Worm (Caenorhabditis elegans) whole organism, mixed stage, embryonic: Measurements from ENCODE around the gene F10C2.3.

Experiments used
- ceh-83 ChIP-seq: fragments of 200-800 bp; sonication (Bioruptor generic); optimal IDR thresholded peaks from 2 replicates; lab custom pipeline; 2018; ENCODE audit warnings: mild to moderate bottlenecking, missing genetic modification characterization, missing compliant biosample characterization
- lin-13 ChIP-seq: fragments of 150-350 bp; optimal IDR thresholded peaks from 2 replicates; lab custom pipeline; 2014; ENCODE audit warnings: missing biosample characterization, missing genetic modification characterization
- mls-2 ChIP-seq: sonication (generic microtip); optimal IDR thresholded peaks from 2 replicates; lab custom pipeline; 2016; ENCODE audit warnings: mild to moderate bottlenecking, missing genetic modification characterization, moderate library complexity, missing compliant biosample characterization
- nhr-237 ChIP-seq: fragments of 150-350 bp; optimal IDR thresholded peaks from 2 replicates; lab custom pipeline; 2014; ENCODE audit warnings: missing biosample characterization, missing genetic modification characterization
- pha-4 ChIP-seq: fragments of 150-350 bp; optimal IDR thresholded peaks from 2 replicates; lab custom pipeline; 2018; ENCODE audit warnings: missing biosample characterization, missing genetic modification reagents, missing genetic modification characterization
- snpc-4 ChIP-seq: fragments of 150-350 bp; optimal IDR thresholded peaks from 2 replicates; lab custom pipeline; 2014; ENCODE audit warnings: missing biosample characterization, missing genetic modification characterization
- unc-39 ChIP-seq: fragments of 150-350 bp; optimal IDR thresholded peaks from 2 replicates; lab custom pipeline; 2014; ENCODE audit warnings: missing biosample characterization, missing genetic modification characterization
- unc-62 ChIP-seq: fragments of 150-350 bp; optimal IDR thresholded peaks from 2 replicates; lab custom pipeline; 2014; ENCODE audit warnings: missing biosample characterization, missing genetic modification reagents, missing genetic modification characterization
- ztf-11 ChIP-seq: fragments of 150-350 bp; optimal IDR thresholded peaks from 2 replicates; lab custom pipeline; 2014; ENCODE audit warnings: missing biosample characterization, missing genetic modification characterization

DNA sequence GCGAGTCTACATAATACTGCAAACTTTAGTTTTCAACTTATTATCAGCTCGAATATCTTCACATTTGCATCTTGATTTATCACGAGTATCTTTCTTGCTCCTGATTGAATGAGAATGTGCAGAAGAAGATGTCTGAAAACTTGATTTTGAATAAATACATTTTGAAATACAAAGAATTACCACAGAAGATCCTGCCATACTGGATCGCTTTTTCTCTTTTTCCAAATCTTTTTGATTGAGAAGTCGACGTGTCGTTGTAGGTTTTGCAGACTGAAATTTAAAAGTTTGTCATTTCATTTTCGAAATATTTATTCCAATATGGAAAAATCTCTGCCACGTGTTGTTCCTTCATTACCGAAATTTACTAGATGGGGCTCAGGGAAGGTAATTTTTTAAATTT is 24.3 kb upstream of the F10C2.3 start, which contains the start of gene C52E4.12:
- no peak for TF ChIP-seq mls-2 (tag; lab: Kevin White, UChicago)
- TF ChIP-seq ceh-83 (GFP tag; lab: Kevin White, UChicago), result no peak
- TF ChIP-seq unc-39 (tag; lab: Kevin White, UChicago), result no peak
- TF ChIP-seq nhr-237 (tag; lab: Kevin White, UChicago), result no peak
- TF ChIP-seq ztf-11 (tag; lab: Kevin White, UChicago), result no peak
- no peak for TF ChIP-seq unc-62 (GFP tag; lab: Kevin White, UChicago)
- no peak for TF ChIP-seq snpc-4 (tag; lab: Kevin White, UChicago)
- no peak for TF ChIP-seq pha-4
- no peak for TF ChIP-seq lin-13 (tag; lab: Kevin White, UChicago)
